Worm (Caenorhabditis elegans): ENCODE measurements around the gene F46H5.4.

DNA sequence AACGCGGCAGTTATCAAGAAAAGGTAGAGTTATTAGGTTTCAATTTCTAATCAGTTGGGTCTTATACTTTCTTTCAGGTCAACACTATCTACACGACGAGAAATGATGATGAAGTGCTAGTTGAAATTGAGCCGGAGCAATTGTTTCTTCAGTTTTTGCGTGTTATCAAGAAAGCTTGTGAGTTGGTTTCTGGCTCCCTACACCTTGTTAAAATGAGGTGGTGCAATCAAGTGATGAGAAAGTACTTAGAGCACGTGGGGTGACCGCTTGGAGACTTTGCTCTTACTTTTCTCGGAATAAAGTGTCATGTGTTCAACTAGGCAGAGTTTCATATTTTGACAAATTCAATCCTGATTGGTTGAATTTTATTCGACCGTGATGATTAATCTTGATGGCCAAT, 53.9 kb downstream of the F46H5.4 start:
- peak; percentile 21 for TF ChIP-seq nhr-90 (tag; optimal IDR thresholded peaks at IDR 0.05)
- TF ChIP-seq snpc-4 (GFP tag; optimal IDR thresholded peaks at IDR 0.05) = no peak
- TF ChIP-seq snpc-4 (tag; optimal IDR thresholded peaks at IDR 0.05) = no peak
- TF ChIP-seq ceh-40 (GFP tag; IDR thresholded peaks at IDR 0.05) = no peak
- no peak for TF ChIP-seq sea-2 (GFP tag; IDR thresholded peaks at IDR 0.05)
- no peak for TF ChIP-seq madf-8 (GFP tag; conservative IDR thresholded peaks at IDR 0.05)
